Worm (Caenorhabditis elegans) whole organism, early embryonic: ENCODE measurements around the gene K02A6.3.

Source experiments
- F13C5.2 ChIP-seq: sonication (generic microtip); optimal IDR thresholded peaks from 2 replicates; lab custom pipeline; 2017; ENCODE audit warnings: mild to moderate bottlenecking, missing genetic modification characterization, inconsistent platforms, missing compliant biosample characterization
- aly-1 ChIP-seq: sonication (generic microtip); optimal IDR thresholded peaks from 2 replicates; lab custom pipeline; 2016; ENCODE audit warnings: missing genetic modification characterization, missing compliant biosample characterization
- ama-1 ChIP-seq: fragments of 150-350 bp; optimal IDR thresholded peaks from 2 replicates; lab custom pipeline; 2014
- ceh-13 ChIP-seq: fragments of 200-800 bp; sonication (Bioruptor generic); optimal IDR thresholded peaks from 2 replicates; lab custom pipeline; 2018; ENCODE audit warnings: mild to moderate bottlenecking, missing genetic modification characterization, missing compliant biosample characterization
- ets-7 ChIP-seq: sonication (generic microtip); optimal IDR thresholded peaks from 2 replicates; lab custom pipeline; 2016; ENCODE audit warnings: missing genotype, missing genetic modification characterization, missing compliant biosample characterization
- flt-1 ChIP-seq: fragments of 200-800 bp; sonication (Bioruptor generic); IDR thresholded peaks from 2 replicates; pipeline ENCODE4 v1.3.6; 2022; ENCODE audit warnings: missing genetic modification characterization, missing compliant biosample characterization
- hmbx-1 ChIP-seq: sonication (generic microtip); optimal IDR thresholded peaks from 2 replicates; lab custom pipeline; 2016; ENCODE audit warnings: mild to moderate bottlenecking, missing genetic modification characterization, missing compliant biosample characterization
- hmg-4 ChIP-seq: fragments of 200-800 bp; sonication (Bioruptor generic); optimal IDR thresholded peaks from 2 replicates; lab custom pipeline; 2018; ENCODE audit warnings: mild to moderate bottlenecking, missing genetic modification characterization, missing compliant biosample characterization
- hnd-1 ChIP-seq: sonication (generic microtip); optimal IDR thresholded peaks from 2 replicates; lab custom pipeline; 2016; ENCODE audit warnings: missing genetic modification characterization, missing compliant biosample characterization
- pes-1 ChIP-seq: fragments of 200-800 bp; sonication (Bioruptor generic); IDR thresholded peaks from 2 replicates; pipeline ENCODE4 v1.3.6; 2022; ENCODE audit warnings: missing genetic modification reagents, missing genetic modification characterization, missing compliant biosample characterization
- sea-1 ChIP-seq: fragments of 200-800 bp; sonication (Bioruptor generic); conservative IDR thresholded peaks from 2 replicates; pipeline ENCODE4 v1.3.6; 2022; ENCODE audit warnings: missing genetic modification characterization, missing compliant biosample characterization
- tbx-11 ChIP-seq: fragments of 200-800 bp; sonication (Bioruptor generic); IDR thresholded peaks from 2 replicates; pipeline ENCODE4 v1.3.6; 2022; ENCODE audit warnings: missing genetic modification characterization, missing compliant biosample characterization
- tbx-37 ChIP-seq: fragments of 200-800 bp; sonication (Bioruptor generic); conservative IDR thresholded peaks from 2 replicates; pipeline ENCODE4 v1.3.6; 2022; ENCODE audit warnings: missing genetic modification reagents, missing genetic modification characterization, missing compliant biosample characterization
- tra-4 ChIP-seq: sonication (generic microtip); optimal IDR thresholded peaks from 2 replicates; lab custom pipeline; 2017; ENCODE audit warnings: missing genetic modification characterization, missing compliant biosample characterization

DNA sequence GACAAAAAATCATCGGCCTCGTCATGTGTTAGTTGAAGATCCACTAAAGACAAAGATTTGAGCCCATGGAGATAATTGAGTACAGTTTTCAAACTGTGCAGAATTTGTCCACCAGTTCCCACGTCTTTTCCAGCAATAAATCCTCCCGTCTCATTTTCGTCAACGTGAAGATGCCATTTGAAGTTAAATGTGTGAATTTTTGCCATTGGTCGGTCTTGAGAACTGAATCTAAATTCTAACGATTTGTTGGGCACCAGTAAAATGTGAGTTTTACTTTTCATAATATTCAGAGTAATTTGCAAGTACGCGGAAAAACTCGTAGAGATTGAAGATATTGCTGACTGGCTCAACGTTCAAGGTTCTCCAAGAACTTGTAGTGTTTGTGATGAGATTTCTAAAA, 1.2 kb downstream of the K02A6.3 start:
- TF ChIP-seq ets-7 (tag; lab: Kevin White, UChicago): no peak
- TF ChIP-seq tbx-11 (GFP tag; lab: Robert Waterston, UW): no peak
- no peak for TF ChIP-seq ceh-13
- TF ChIP-seq hnd-1 (tag; lab: Kevin White, UChicago): no peak
- no peak for TF ChIP-seq ama-1
- TF ChIP-seq flt-1 (GFP tag; lab: Robert Waterston, UW): no peak
- TF ChIP-seq F13C5.2 (tag; lab: Kevin White, UChicago): no peak
- TF ChIP-seq pes-1 (GFP tag; lab: Robert Waterston, UW): no peak
- TF ChIP-seq tbx-37 (GFP tag; lab: Robert Waterston, UW): no peak
- TF ChIP-seq aly-1: no peak
- TF ChIP-seq hmg-4 (GFP tag; lab: Kevin White, UChicago): no peak
- TF ChIP-seq sea-1: no peak
- no peak for TF ChIP-seq hmbx-1 (tag; lab: Kevin White, UChicago)
- TF ChIP-seq tra-4: no peak
